Fruit fly (Drosophila melanogaster): Measurements from ENCODE around the gene Dci.

Gene Dci

DNA sequence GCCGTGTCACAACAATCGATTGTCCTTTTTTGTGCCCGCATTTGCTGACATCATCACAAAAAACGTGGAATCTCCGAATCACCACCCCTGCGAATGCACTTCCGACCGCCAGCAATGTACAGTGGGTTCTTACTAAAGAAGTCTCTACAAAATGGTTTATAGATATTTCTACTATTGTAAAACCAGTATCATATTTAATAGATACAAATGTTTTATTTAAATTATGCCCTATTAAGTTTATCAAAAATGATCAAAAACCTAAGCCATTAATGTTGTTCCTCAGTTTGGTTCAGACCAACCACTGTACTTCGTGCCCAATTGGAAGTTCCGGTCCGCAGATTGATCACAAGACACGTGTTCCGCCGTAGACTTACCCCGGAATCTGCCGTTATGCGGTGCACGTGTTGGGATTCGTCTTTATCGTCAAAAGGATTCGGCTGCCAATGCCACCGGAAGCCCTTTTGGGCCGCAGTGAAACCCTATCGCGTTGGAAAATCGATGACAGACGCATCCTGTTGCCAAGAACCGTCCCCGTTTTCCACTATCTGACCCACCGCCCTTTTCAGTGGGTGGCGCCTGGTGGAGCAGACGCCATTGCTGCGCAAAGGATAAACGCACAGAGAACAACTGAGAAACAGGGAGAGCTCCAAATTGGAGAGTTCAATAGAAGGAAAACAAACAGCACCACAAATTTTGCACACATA, 46.4 kb upstream of the Dci start (continued):
- TF ChIP-seq tll (GFP tag; optimal IDR thresholded peaks at IDR 0.05) (no peak), Ets65A (GFP tag) (no peak), al (GFP tag; IDR thresholded peaks at IDR 0.05) (no peak), CG43689 (GFP tag; IDR thresholded peaks at IDR 0.05) (no peak), Abd-B (GFP tag; optimal IDR thresholded peaks at IDR 0.05) (no peak), CG2712 (tag; optimal IDR thresholded peaks at IDR 0.05) (peak; percentile 67), CG14965 (GFP tag; optimal IDR thresholded peaks at IDR 0.05; ENCODE audit: borderline replicate concordance) (no peak), gsb-n (tag; optimal IDR thresholded peaks at IDR 0.05) (peak; percentile 59), Ets97D (GFP tag; optimal IDR thresholded peaks at IDR 0.05) (no peak), Spps (tag; optimal IDR thresholded peaks at IDR 0.05) (no peak), pzg (GFP tag; optimal IDR thresholded peaks at IDR 0.05) (no peak), sima (GFP tag; optimal IDR thresholded peaks at IDR 0.05) (no peak), Adf1 (GFP tag; IDR thresholded peaks at IDR 0.05) (no peak), salm (tag; optimal IDR thresholded peaks at IDR 0.05) (no peak), lmd (GFP tag; IDR thresholded peaks at IDR 0.05) (0 out of 2 replicates have a peak, but pooled peaks have one; percentile 19), Scr (GFP tag; IDR thresholded peaks at IDR 0.05; ENCODE audit: partially characterized antibody) (no peak), eyg (GFP tag; optimal IDR thresholded peaks at IDR 0.05) (no peak), CG12104 (GFP tag; optimal IDR thresholded peaks at IDR 0.05) (no peak), HmgZ (tag; optimal IDR thresholded peaks at IDR 0.05) (no peak), psq (GFP tag; optimal IDR thresholded peaks at IDR 0.05) (no peak), hkb (optimal IDR thresholded peaks at IDR 0.05) (no peak), hkb (GFP tag; IDR thresholded peaks at IDR 0.05) (peak; percentile 32; the same call in 1 of the 2 replicates), slp2 (GFP tag; optimal IDR thresholded peaks at IDR 0.05) (no peak), CG18764 (GFP tag; optimal IDR thresholded peaks at IDR 0.05) (no peak), wor (GFP tag; IDR thresholded peaks at IDR 0.05) (no peak), mirr (GFP tag; optimal IDR thresholded peaks at IDR 0.05) (no peak), corto (GFP tag; optimal IDR thresholded peaks at IDR 0.05) (no peak), dimm (GFP tag; IDR thresholded peaks at IDR 0.05) (no peak), tup (GFP tag; optimal IDR thresholded peaks at IDR 0.05) (no peak), CG32532 (GFP tag; IDR thresholded peaks at IDR 0.05) (no peak), maf-S (GFP tag; optimal IDR thresholded peaks at IDR 0.05) (no peak), mld (GFP tag; IDR thresholded peaks at IDR 0.05; ENCODE audit: partially characterized antibody) (no peak), otp (GFP tag; IDR thresholded peaks at IDR 0.05) (no peak), CG15269 (tag; optimal IDR thresholded peaks at IDR 0.05) (peak; percentile 7), stwl (tag; optimal IDR thresholded peaks at IDR 0.05) (no peak), prd (optimal IDR thresholded peaks at IDR 0.05) (no peak), prd (GFP tag; IDR thresholded peaks at IDR 0.05) (peak; percentile 63; the same call in 2 of the 3 replicates), CG6765 (GFP tag; optimal IDR thresholded peaks at IDR 0.05) (no peak), CG4730 (GFP tag; IDR thresholded peaks at IDR 0.05) (no peak), Max (GFP tag; optimal IDR thresholded peaks at IDR 0.05) (peak; percentile 6), oc (tag; optimal IDR thresholded peaks at IDR 0.05) (no peak), CG11093 (GFP tag; IDR thresholded peaks at IDR 0.05) (no peak), CG31224 (GFP tag; IDR thresholded peaks at IDR 0.05) (no peak), NFAT (GFP tag; IDR thresholded peaks at IDR 0.05) (no peak), sc (optimal IDR thresholded peaks at IDR 0.05) (no peak), sc (GFP tag; optimal IDR thresholded peaks at IDR 0.05) (no peak), CG8089 (GFP tag; optimal IDR thresholded peaks at IDR 0.05) (no peak), CG10209 (GFP tag; optimal IDR thresholded peaks at IDR 0.05) (peak; percentile 13), tgo (GFP tag; IDR thresholded peaks at IDR 0.05) (no peak; the same call in 2 of the 3 replicates), CG11723 (GFP tag; optimal IDR thresholded peaks at IDR 0.05) (no peak), Ssrp (tag; optimal IDR thresholded peaks at IDR 0.05) (peak; percentile 23)

Measured in whole organism, embryonic.